Worm (Caenorhabditis elegans) whole organism, L1 larva: ENCODE data around the gene ifb-1.

Source experiments
- C04F5.9 ChIP-seq: sonication (generic microtip); optimal IDR thresholded peaks from 2 replicates; lab custom pipeline; 2016; ENCODE audit warnings: missing genetic modification characterization, missing compliant biosample characterization
- C16A3.4 ChIP-seq: fragments of 150-350 bp; optimal IDR thresholded peaks from 2 replicates; lab custom pipeline; 2014; ENCODE audit warnings: missing biosample characterization, missing genetic modification characterization
- Y116A8C.19 ChIP-seq: sonication (generic microtip); optimal IDR thresholded peaks from 2 replicates; lab custom pipeline; 2016; ENCODE audit warnings: missing compliant biosample characterization, missing genetic modification characterization, borderline replicate concordance
- aly-2 ChIP-seq: fragments of 150-350 bp; optimal IDR thresholded peaks from 2 replicates; lab custom pipeline; 2014; ENCODE audit warnings: missing biosample characterization, missing genetic modification characterization
- ama-1 ChIP-seq: fragments of 150-350 bp; optimal IDR thresholded peaks from 2 replicates; lab custom pipeline; 2014
- blmp-1 ChIP-seq: fragments of 150-350 bp; optimal IDR thresholded peaks from 2 replicates; lab custom pipeline; 2014; ENCODE audit warnings: missing biosample characterization, missing genetic modification characterization
- ceh-8 ChIP-seq: fragments of 200-800 bp; sonication (Bioruptor generic); optimal IDR thresholded peaks from 2 replicates; lab custom pipeline; 2018; ENCODE audit warnings: mild to moderate bottlenecking, missing genetic modification characterization, moderate library complexity, missing compliant biosample characterization
- ceh-88 ChIP-seq: fragments of 200-800 bp; sonication (Bioruptor generic); IDR thresholded peaks from 2 replicates; pipeline ENCODE4 v1.3.6; 2022; ENCODE audit warnings: missing genetic modification characterization, missing compliant biosample characterization
- ceh-90 ChIP-seq: sonication (generic microtip); optimal IDR thresholded peaks from 2 replicates; lab custom pipeline; 2016; ENCODE audit warnings: missing genetic modification characterization, missing compliant biosample characterization
- ces-1 ChIP-seq: fragments of 150-350 bp; optimal IDR thresholded peaks from 2 replicates; lab custom pipeline; 2014; ENCODE audit warnings: missing biosample characterization, missing genetic modification reagents, missing genetic modification characterization
- dpl-1 ChIP-seq, 3 experiments: fragments of 150-350 bp in 2 of 3; sonication (generic microtip) in 1 of 3; optimal IDR thresholded peaks; 2 replicates each; lab custom pipeline; 2014 to 2017; ENCODE audit warnings: missing biosample characterization in 3 of 3, missing genetic modification characterization in 3 of 3, missing genetic modification reagents in 3 of 3
- dsc-1 ChIP-seq: sonication (generic microtip); optimal IDR thresholded peaks from 2 replicates; lab custom pipeline; 2016; ENCODE audit warnings: mild to moderate bottlenecking, missing genetic modification characterization, missing compliant biosample characterization
- efl-1 ChIP-seq, 4 experiments: fragments of 150-350 bp; optimal IDR thresholded peaks in 3 of 4; peaks in 1 of 4; 1 replicate in 1 of 4; 2 replicates in 3 of 4; lab custom pipeline; 2014; ENCODE audit warnings: missing biosample characterization in 2 of 4, missing genetic modification characterization in 2 of 4, missing genetic modification reagents in 2 of 4
- efl-3 ChIP-seq: fragments of 200-800 bp; sonication (Bioruptor generic); optimal IDR thresholded peaks from 2 replicates; lab custom pipeline; 2018; ENCODE audit warnings: mild to moderate bottlenecking, missing genetic modification characterization, missing compliant biosample characterization
- egl-27 ChIP-seq, 2 experiments: fragments of 150-350 bp in 1 of 2; sonication (generic microtip); optimal IDR thresholded peaks; 3 replicates each; lab custom pipeline; 2017 to 2018; ENCODE audit warnings: missing biosample characterization in 2 of 2, missing genetic modification characterization in 2 of 2, missing genetic modification reagents in 2 of 2
- elt-2 ChIP-seq: sonication (generic microtip); optimal IDR thresholded peaks from 2 replicates; lab custom pipeline; 2016; ENCODE audit warnings: missing genetic modification characterization, mild to moderate bottlenecking, inconsistent platforms, missing compliant biosample characterization, missing genetic modification reagents
- ets-5 ChIP-seq: fragments of 200-800 bp; sonication (Bioruptor generic); IDR thresholded peaks from 2 replicates; pipeline ENCODE4 v1.3.6; 2022; ENCODE audit warnings: missing genetic modification characterization, missing compliant biosample characterization
- fkh-10 ChIP-seq: sonication (generic microtip); optimal IDR thresholded peaks from 2 replicates; lab custom pipeline; 2017; ENCODE audit warnings: missing biosample characterization, missing genetic modification reagents, missing genetic modification characterization
- fkh-8 ChIP-seq: sonication (generic microtip); optimal IDR thresholded peaks from 2 replicates; lab custom pipeline; 2016; ENCODE audit warnings: mild to moderate bottlenecking, missing genetic modification characterization, missing compliant biosample characterization
- fos-1 ChIP-seq: fragments of 150-350 bp; optimal IDR thresholded peaks from 2 replicates; lab custom pipeline; 2014; ENCODE audit warnings: missing biosample characterization, missing genetic modification characterization
- hpl-2 ChIP-seq: fragments of 150-350 bp; optimal IDR thresholded peaks from 2 replicates; lab custom pipeline; 2014; ENCODE audit warnings: missing biosample characterization, missing genetic modification reagents, missing genetic modification characterization
- irx-1 ChIP-seq: sonication (generic microtip); optimal IDR thresholded peaks from 2 replicates; lab custom pipeline; 2016; ENCODE audit warnings: missing genetic modification characterization, missing compliant biosample characterization
- isw-1 ChIP-seq: fragments of 200-800 bp; sonication (Bioruptor generic); IDR thresholded peaks from 2 replicates; pipeline ENCODE4 v1.3.6; 2022; ENCODE audit warnings: missing genetic modification characterization, missing compliant biosample characterization
- jun-1 ChIP-seq: fragments of 150-350 bp; optimal IDR thresholded peaks from 2 replicates; lab custom pipeline; 2014; ENCODE audit warnings: missing biosample characterization, missing genetic modification reagents, missing genetic modification characterization
- lin-14 ChIP-seq: fragments of 200-800 bp; sonication (Bioruptor generic); optimal IDR thresholded peaks from 2 replicates; lab custom pipeline; 2018; ENCODE audit warnings: mild to moderate bottlenecking, missing genetic modification characterization, moderate library complexity, missing compliant biosample characterization
- lin-39 ChIP-seq: fragments of 150-350 bp; optimal IDR thresholded peaks from 2 replicates; lab custom pipeline; 2014; ENCODE audit warnings: missing biosample characterization, missing genetic modification reagents, missing genetic modification characterization
- lsy-2 ChIP-seq, 2 experiments: fragments of 150-350 bp; optimal IDR thresholded peaks; 2 replicates each; lab custom pipeline; 2014; ENCODE audit warnings: missing biosample characterization in 2 of 2, missing genetic modification characterization in 2 of 2
- mab-9 ChIP-seq: fragments of 200-800 bp; sonication (Bioruptor generic); IDR thresholded peaks from 2 replicates; pipeline ENCODE4 v1.3.6; 2022; ENCODE audit warnings: missing genetic modification reagents, missing genetic modification characterization, missing compliant biosample characterization
- mdl-1 ChIP-seq, 2 experiments: fragments of 150-350 bp; optimal IDR thresholded peaks; 2 replicates each; lab custom pipeline; 2014 to 2017; ENCODE audit warnings: missing biosample characterization in 2 of 2, missing genetic modification characterization in 2 of 2, inconsistent platforms in 1 of 2
- mef-2 ChIP-seq: fragments of 150-350 bp; optimal IDR thresholded peaks from 2 replicates; lab custom pipeline; 2014; ENCODE audit warnings: missing biosample characterization, missing genetic modification characterization
- mep-1 ChIP-seq: fragments of 150-350 bp; optimal IDR thresholded peaks from 2 replicates; lab custom pipeline; 2014; ENCODE audit warnings: missing biosample characterization, missing genetic modification characterization
- nhr-11 ChIP-seq: fragments of 150-350 bp; optimal IDR thresholded peaks from 2 replicates; lab custom pipeline; 2014; ENCODE audit warnings: missing biosample characterization, missing genetic modification characterization
- nhr-19 ChIP-seq: fragments of 200-800 bp; sonication (Bioruptor generic); conservative IDR thresholded peaks from 2 replicates; pipeline ENCODE4 v1.3.6; 2022; ENCODE audit warnings: missing genetic modification characterization, missing compliant biosample characterization
- nhr-28 ChIP-seq: fragments of 150-350 bp; optimal IDR thresholded peaks from 2 replicates; lab custom pipeline; 2014; ENCODE audit warnings: missing biosample characterization, missing genetic modification characterization
- nhr-47 ChIP-seq: sonication (generic microtip); optimal IDR thresholded peaks from 2 replicates; lab custom pipeline; 2016; ENCODE audit warnings: mild to moderate bottlenecking, missing genetic modification characterization, moderate library complexity, missing compliant biosample characterization
- nhr-71 ChIP-seq: sonication (generic microtip); optimal IDR thresholded peaks from 2 replicates; lab custom pipeline; 2016; ENCODE audit warnings: mild to moderate bottlenecking, missing genetic modification characterization, moderate library complexity, missing compliant biosample characterization
- nhr-76 ChIP-seq: sonication (generic microtip); optimal IDR thresholded peaks from 2 replicates; lab custom pipeline; 2017; ENCODE audit warnings: missing biosample characterization, missing genetic modification characterization
- nhr-85 ChIP-seq: sonication (generic microtip); peaks from one replicate; lab custom pipeline; 2016; ENCODE audit warnings: missing genetic modification characterization, inconsistent platforms, missing compliant biosample characterization
- pag-3 ChIP-seq: sonication (generic microtip); optimal IDR thresholded peaks from 2 replicates; lab custom pipeline; 2017; ENCODE audit warnings: missing genetic modification characterization, mild to moderate bottlenecking, missing compliant biosample characterization, antibody characterized with exemption, borderline replicate concordance; ENCODE audit not compliant: insufficient read depth
- pax-3 ChIP-seq: fragments of 200-800 bp; sonication (Bioruptor generic); optimal IDR thresholded peaks from 2 replicates; lab custom pipeline; 2018; ENCODE audit warnings: mild to moderate bottlenecking, missing genetic modification characterization, moderate library complexity, missing compliant biosample characterization
- pqm-1 ChIP-seq: sonication (generic microtip); optimal IDR thresholded peaks from 3 replicates; lab custom pipeline; 2017; ENCODE audit warnings: missing biosample characterization, missing genetic modification characterization
- rnt-1 ChIP-seq: sonication (generic microtip); optimal IDR thresholded peaks from 2 replicates; lab custom pipeline; 2016; ENCODE audit warnings: mild to moderate bottlenecking, missing genetic modification characterization, moderate library complexity, missing compliant biosample characterization
- snu-23 ChIP-seq: sonication (generic microtip); optimal IDR thresholded peaks from 2 replicates; lab custom pipeline; 2016; ENCODE audit warnings: missing genetic modification characterization, missing compliant biosample characterization
- sup-37 ChIP-seq: fragments of 200-800 bp; sonication (Bioruptor generic); optimal IDR thresholded peaks from 2 replicates; lab custom pipeline; 2018; ENCODE audit warnings: mild to moderate bottlenecking, missing genetic modification characterization, missing compliant biosample characterization
- swsn-7 ChIP-seq: sonication (generic microtip); optimal IDR thresholded peaks from 2 replicates; lab custom pipeline; 2016; ENCODE audit warnings: missing genetic modification characterization, missing compliant biosample characterization
- tbx-2 ChIP-seq: sonication (generic microtip); optimal IDR thresholded peaks from 2 replicates; lab custom pipeline; 2016; ENCODE audit warnings: missing genetic modification characterization, missing compliant biosample characterization
- tlp-1 ChIP-seq: fragments of 150-350 bp; optimal IDR thresholded peaks from 2 replicates; lab custom pipeline; 2014; ENCODE audit warnings: missing biosample characterization, missing genetic modification characterization
- unc-30 ChIP-seq: sonication (generic microtip); optimal IDR thresholded peaks from 2 replicates; lab custom pipeline; 2017; ENCODE audit warnings: missing biosample characterization, missing genetic modification characterization
- unc-62 ChIP-seq: fragments of 150-350 bp; optimal IDR thresholded peaks from 2 replicates; lab custom pipeline; 2014; ENCODE audit warnings: missing biosample characterization, missing genetic modification reagents, missing genetic modification characterization
- unc-98 ChIP-seq: fragments of 200-800 bp; sonication (Bioruptor generic); IDR thresholded peaks from 2 replicates; pipeline ENCODE4 v1.3.6; 2022; ENCODE audit warnings: missing genetic modification characterization, missing compliant biosample characterization
- vab-15 ChIP-seq: sonication (generic microtip); optimal IDR thresholded peaks from 2 replicates; lab custom pipeline; 2017; ENCODE audit warnings: missing genotype, mild to moderate bottlenecking, missing genetic modification characterization, missing compliant biosample characterization
- zag-1 ChIP-seq: fragments of 150-350 bp; optimal IDR thresholded peaks from 2 replicates; lab custom pipeline; 2014; ENCODE audit warnings: missing biosample characterization, missing genetic modification characterization
- zip-4 ChIP-seq: fragments of 200-800 bp; sonication (Bioruptor generic); optimal IDR thresholded peaks from 2 replicates; lab custom pipeline; 2018; ENCODE audit warnings: mild to moderate bottlenecking, missing genetic modification characterization, moderate library complexity, missing compliant biosample characterization
- ztf-11 ChIP-seq, 2 experiments: sonication (generic microtip); optimal IDR thresholded peaks; 2 replicates each; lab custom pipeline; 2016 to 2017; ENCODE audit warnings: missing genetic modification characterization in 2 of 2, missing biosample characterization in 1 of 2, missing compliant biosample characterization in 1 of 2

Gene ifb-1

ce11 chrII:5779866-5780265, 14.4 kb downstream of the ifb-1 start:
- TF ChIP-seq lsy-2 (tag; optimal IDR thresholded peaks at IDR 0.05; lab: Kevin White, UChicago) (peak; percentile 10 to 53), mdl-1 (tag; optimal IDR thresholded peaks at IDR 0.05; lab: Kevin White, UChicago) (no peak), lin-39 (tag; lab: Kevin White, UChicago) (no peak), elt-2 (tag; lab: Kevin White, UChicago) (no peak), mep-1 (tag; lab: Kevin White, UChicago) (peak; percentile 52), nhr-19 (peak; percentile 17; the same call in 1 of the 2 replicates), lin-14 (GFP tag; lab: Kevin White, UChicago) (peak; percentile 88), unc-30 (tag; lab: Kevin White, UChicago) (no peak), dsc-1 (tag; lab: Kevin White, UChicago) (no peak), nhr-28 (tag; lab: Kevin White, UChicago) (no peak), irx-1 (tag; lab: Kevin White, UChicago) (no peak), egl-27 (tag; optimal IDR thresholded peaks at IDR 0.05; lab: Kevin White, UChicago) (no peak), unc-62 (GFP tag; lab: Kevin White, UChicago) (no peak), ama-1 (lab: Kevin White, UChicago) (no peak), pqm-1 (tag; lab: Kevin White, UChicago) (no peak), unc-98 (GFP tag; lab: Robert Waterston, UW) (no peak), zag-1 (tag; lab: Kevin White, UChicago) (no peak), fkh-8 (tag; lab: Kevin White, UChicago) (peak; percentile 47), blmp-1 (no peak), ets-5 (GFP tag; lab: Robert Waterston, UW) (no peak), efl-3 (GFP tag; lab: Kevin White, UChicago) (no peak), dpl-1 (GFP tag; optimal IDR thresholded peaks at IDR 0.05; lab: Kevin White, UChicago) (peak in 1 of 3 experiments; percentile 3), snu-23 (GFP tag; lab: Kevin White, UChicago) (peak; percentile 48), Y116A8C.19 (no peak), vab-15 (tag; lab: Kevin White, UChicago) (no peak), tlp-1 (tag; lab: Kevin White, UChicago) (no peak), efl-1 (optimal IDR thresholded peaks at IDR 0.05; lab: Kevin White, UChicago) (peak; percentile 10 to 44), efl-1 (GFP tag; optimal IDR thresholded peaks at IDR 0.05 in 1 of 2; lab: Kevin White, UChicago) (no peak), swsn-7 (peak; percentile 38), nhr-71 (tag; lab: Kevin White, UChicago) (peak; percentile 51), ztf-11 (tag; optimal IDR thresholded peaks at IDR 0.05; lab: Kevin White, UChicago) (no peak), nhr-11 (tag; lab: Kevin White, UChicago) (no peak), nhr-47 (peak; percentile 51), mab-9 (GFP tag; lab: Robert Waterston, UW) (no peak), pax-3 (tag; lab: Kevin White, UChicago) (no peak), ceh-88 (GFP tag; lab: Robert Waterston, UW) (no peak), ces-1 (GFP tag; lab: Kevin White, UChicago) (no peak), sup-37 (GFP tag; lab: Kevin White, UChicago) (no peak), isw-1 (0 out of 2 replicates have a peak, but pooled peaks have one; percentile 4), fos-1 (tag; lab: Kevin White, UChicago) (peak; percentile 34), nhr-76 (tag; lab: Kevin White, UChicago) (no peak), C16A3.4 (tag; lab: Kevin White, UChicago) (no peak), zip-4 (GFP tag; lab: Kevin White, UChicago) (no peak), nhr-85 (no peak), ceh-90 (no peak), hpl-2 (GFP tag; lab: Kevin White, UChicago) (no peak), ceh-8 (GFP tag; lab: Kevin White, UChicago) (no peak), pag-3 (tag; lab: Kevin White, UChicago) (no peak), jun-1 (tag; lab: Kevin White, UChicago) (no peak), aly-2 (tag; lab: Kevin White, UChicago) (no peak), C04F5.9 (tag; lab: Kevin White, UChicago) (no peak), tbx-2 (tag; lab: Kevin White, UChicago) (peak; percentile 28), rnt-1 (peak; percentile 36), fkh-10 (GFP tag; lab: Kevin White, UChicago) (no peak), mef-2 (tag; lab: Kevin White, UChicago) (no peak)
